Fruit fly (Drosophila melanogaster): ENCODE data around the gene Mob2.
"Not testable (repeated sequence)": the region's sequence is repeated elsewhere in the genome, so short reads cannot be mapped to it uniquely, and the experiment has no call there.

Gene Mob2

dm6 chr3L:11591131-11591530 is 29.1 kb upstream of the Mob2 start, which contains the start of gene CG33268:
TSS of gene CG33268 (minus strand) at chr3L:11591231.
- TF ChIP-seq ttk (optimal IDR thresholded peaks at IDR 0.05) = no peak
- no peak for TF ChIP-seq psq (optimal IDR thresholded peaks at IDR 0.05)

DNA sequence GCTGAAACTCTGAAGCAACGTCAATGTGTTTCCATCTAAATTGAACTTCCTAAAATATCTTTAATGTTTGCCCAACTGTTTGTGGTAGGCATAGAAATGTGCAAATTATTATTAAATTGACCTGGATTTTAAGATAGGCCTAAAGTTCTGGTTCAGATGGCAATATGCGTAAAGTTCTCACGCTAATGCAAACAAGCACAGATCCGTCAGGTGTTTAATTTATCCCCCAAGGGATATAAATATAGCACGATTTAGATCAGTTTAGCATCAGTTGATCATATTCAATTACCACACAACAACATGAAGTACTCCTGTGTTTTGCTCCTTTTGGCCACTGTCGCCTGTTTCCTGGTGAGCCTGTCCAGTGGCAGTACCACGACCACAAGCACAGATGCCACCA is 27.4 kb upstream of the Mob2 start, which contains the start of gene CG7377:
CG7377 (plus strand) TSS at position 301 of the 400 bp plus-strand sequence.
- TF ChIP-seq ttk, insv, psq (optimal IDR thresholded peaks at IDR 0.05): not testable (repeated sequence)

DNA sequence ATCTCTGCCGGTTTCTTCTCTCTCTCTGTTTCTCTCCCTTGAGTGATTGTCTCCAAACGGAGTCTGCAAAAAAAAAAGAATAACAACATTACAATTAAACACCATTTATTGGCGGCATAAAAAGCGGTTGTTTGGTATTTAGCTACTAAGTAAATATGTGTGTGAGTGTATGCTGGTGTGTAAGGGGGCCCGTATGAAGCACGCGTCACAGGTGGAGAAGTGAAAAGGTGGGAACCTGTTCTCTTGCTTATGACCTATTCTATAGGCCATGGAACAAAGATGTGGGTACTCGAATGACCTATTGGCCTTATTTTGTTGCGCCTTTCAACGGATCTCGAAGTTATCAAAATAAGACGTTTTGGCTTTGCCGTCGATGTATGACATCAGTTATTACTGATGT is 26.6 kb upstream of the Mob2 start:
- no peak for TF ChIP-seq psq (optimal IDR thresholded peaks at IDR 0.05)

DNA sequence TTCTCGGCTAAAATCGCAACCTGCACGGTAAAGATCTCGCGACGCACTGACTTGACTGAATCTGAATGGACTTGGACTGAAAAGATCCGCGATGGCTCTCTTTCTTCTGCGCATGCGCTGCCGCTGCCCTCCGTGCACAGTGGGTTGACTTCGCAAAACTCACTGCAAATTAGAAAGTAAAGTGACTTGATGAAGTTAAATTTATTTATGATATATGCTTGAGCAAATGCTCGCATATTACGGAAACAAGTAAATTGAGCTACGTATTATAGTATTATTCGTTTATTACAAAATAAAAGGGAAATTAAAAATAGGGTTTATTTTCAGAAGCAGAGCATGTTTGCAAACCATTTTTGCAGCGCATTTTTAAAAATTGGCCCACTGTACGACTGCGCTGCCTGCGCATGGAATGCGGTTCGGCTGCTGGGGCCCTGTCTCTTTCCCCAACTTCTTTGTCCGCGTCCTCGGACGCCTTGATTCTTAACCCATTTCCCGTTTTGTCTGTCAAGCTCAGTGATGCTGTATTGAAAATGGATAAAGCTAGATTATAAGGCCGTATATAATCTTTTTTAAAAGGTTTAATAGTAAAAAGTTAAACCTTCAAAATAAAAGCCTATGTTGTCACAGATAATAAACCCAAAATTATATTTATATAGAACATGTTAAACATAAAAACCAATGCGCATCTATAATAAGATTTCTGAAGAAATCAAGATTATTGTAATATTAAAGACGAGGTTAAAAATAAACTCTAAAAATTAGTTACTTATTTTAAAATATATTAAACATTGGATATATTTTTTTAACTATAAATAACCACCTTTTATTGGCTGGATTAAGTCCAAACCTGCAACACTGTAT is 25.9 kb upstream of the Mob2 start, which contains the start of gene rt:
rt (minus strand) TSS at position 51 of the 861 bp plus-strand sequence.
- no peak for TF ChIP-seq h (optimal IDR thresholded peaks at IDR 0.05)
- no peak for TF ChIP-seq Myc (optimal IDR thresholded peaks at IDR 0.05)
- no peak for TF ChIP-seq ttk (optimal IDR thresholded peaks at IDR 0.05)
- TF ChIP-seq Sin3A (optimal IDR thresholded peaks at IDR 0.05) = no peak

DNA sequence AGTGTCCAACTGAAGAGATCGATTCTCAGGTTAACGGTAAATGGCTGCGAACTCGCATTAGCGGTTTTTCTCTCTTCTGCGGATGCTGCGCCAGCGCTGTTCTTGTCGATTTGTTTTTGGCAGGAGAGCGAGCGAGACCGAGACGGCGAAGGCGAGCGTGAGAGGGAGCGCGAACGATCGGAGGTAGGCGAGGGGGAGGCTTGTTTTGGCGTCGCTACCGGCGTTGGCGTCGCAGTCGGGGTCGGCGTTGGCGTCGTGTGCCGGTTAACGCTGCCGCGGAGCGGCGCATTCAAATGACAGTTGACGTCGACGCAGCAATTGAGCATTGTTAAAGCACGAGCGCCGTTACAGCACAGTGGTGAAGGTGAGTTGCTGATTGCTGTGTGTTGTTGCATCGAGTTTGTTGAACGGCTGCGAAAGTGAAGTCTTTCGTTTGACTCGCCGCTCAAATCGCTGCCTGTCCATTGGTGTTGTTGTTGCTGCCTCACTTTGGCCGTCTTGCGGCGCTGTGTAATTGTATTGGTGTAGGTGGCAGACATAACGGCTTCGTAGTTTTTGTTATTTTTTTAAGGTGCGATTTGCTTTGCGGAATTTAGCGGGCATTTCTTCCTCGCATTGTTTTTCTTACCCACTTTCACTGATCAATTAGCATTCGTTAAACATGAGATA is 24.9 kb upstream of the Mob2 start:
- TF ChIP-seq Myc (optimal IDR thresholded peaks at IDR 0.05) (no peak), Sin3A (optimal IDR thresholded peaks at IDR 0.05) (no peak), insv (optimal IDR thresholded peaks at IDR 0.05) (no peak), ttk (optimal IDR thresholded peaks at IDR 0.05) (no peak)

- TF ChIP-seq h (optimal IDR thresholded peaks at IDR 0.05) (no peak), insv (optimal IDR thresholded peaks at IDR 0.05) (no peak), Myc (optimal IDR thresholded peaks at IDR 0.05) (no peak), Sin3A (optimal IDR thresholded peaks at IDR 0.05) (no peak), ttk (optimal IDR thresholded peaks at IDR 0.05) (no peak), psq (optimal IDR thresholded peaks at IDR 0.05) (no peak)
These were observed 21.9 kb upstream of the Mob2 start, which contains the start of gene CG32086 for dm6 chr3L:11583964-11584363. TSS of gene CG32086 (minus strand) at chr3L:11584064.

- TF ChIP-seq h (optimal IDR thresholded peaks at IDR 0.05) (no peak), Myc (optimal IDR thresholded peaks at IDR 0.05) (no peak), insv (optimal IDR thresholded peaks at IDR 0.05) (no peak), ttk (optimal IDR thresholded peaks at IDR 0.05) (no peak), Sin3A (optimal IDR thresholded peaks at IDR 0.05) (no peak), psq (optimal IDR thresholded peaks at IDR 0.05) (no peak)
These were observed 20.1 kb upstream of the Mob2 start, which contains the start of gene CG33269 for dm6 chr3L:11582097-11582496. TSS of gene CG33269 (minus strand) at chr3L:11582197.

- no peak for TF ChIP-seq ttk (optimal IDR thresholded peaks at IDR 0.05)
- TF ChIP-seq Sin3A (optimal IDR thresholded peaks at IDR 0.05) = no peak
- no peak for TF ChIP-seq h (optimal IDR thresholded peaks at IDR 0.05)
- no peak for TF ChIP-seq psq (optimal IDR thresholded peaks at IDR 0.05)
These were observed 18.9 kb upstream of the Mob2 start, which contains the start of gene CG43391 for dm6 chr3L:11580919-11581318. TSS of gene CG43391 (minus strand) at chr3L:11581019.

- TF ChIP-seq Myc (optimal IDR thresholded peaks at IDR 0.05) (no peak), Sin3A (optimal IDR thresholded peaks at IDR 0.05) (no peak), ttk (optimal IDR thresholded peaks at IDR 0.05) (no peak), h (optimal IDR thresholded peaks at IDR 0.05) (no peak), psq (optimal IDR thresholded peaks at IDR 0.05) (no peak), insv (optimal IDR thresholded peaks at IDR 0.05) (no peak)
These were observed 17.9 kb upstream of the Mob2 start, which contains the start of gene CG43390 for dm6 chr3L:11579919-11580318. TSS of gene CG43390 (minus strand) at chr3L:11579950.

DNA sequence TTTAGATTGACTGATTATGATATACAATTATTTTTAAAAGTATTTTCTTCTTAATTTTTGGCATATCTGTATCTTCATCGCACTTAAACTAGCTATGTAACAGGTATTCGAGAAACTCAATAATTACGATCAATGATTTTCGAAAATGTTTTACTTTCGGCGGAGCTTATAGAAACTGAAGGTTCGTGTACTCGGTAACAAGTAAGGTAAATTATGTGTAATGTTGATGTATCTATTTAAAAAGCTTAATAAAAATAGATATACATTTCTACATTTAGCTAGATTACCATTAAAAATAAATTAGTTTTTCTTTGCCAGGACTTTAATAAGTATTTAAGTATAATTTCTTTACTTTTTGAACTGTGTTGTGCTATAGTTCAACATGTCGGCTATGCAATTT is 16.8 kb upstream of the Mob2 start:
- TF ChIP-seq Sin3A (optimal IDR thresholded peaks at IDR 0.05) = no peak
- TF ChIP-seq ttk (optimal IDR thresholded peaks at IDR 0.05) = no peak
- TF ChIP-seq Myc (optimal IDR thresholded peaks at IDR 0.05) = no peak
- no peak for TF ChIP-seq h (optimal IDR thresholded peaks at IDR 0.05)
- TF ChIP-seq insv (optimal IDR thresholded peaks at IDR 0.05) = no peak

DNA sequence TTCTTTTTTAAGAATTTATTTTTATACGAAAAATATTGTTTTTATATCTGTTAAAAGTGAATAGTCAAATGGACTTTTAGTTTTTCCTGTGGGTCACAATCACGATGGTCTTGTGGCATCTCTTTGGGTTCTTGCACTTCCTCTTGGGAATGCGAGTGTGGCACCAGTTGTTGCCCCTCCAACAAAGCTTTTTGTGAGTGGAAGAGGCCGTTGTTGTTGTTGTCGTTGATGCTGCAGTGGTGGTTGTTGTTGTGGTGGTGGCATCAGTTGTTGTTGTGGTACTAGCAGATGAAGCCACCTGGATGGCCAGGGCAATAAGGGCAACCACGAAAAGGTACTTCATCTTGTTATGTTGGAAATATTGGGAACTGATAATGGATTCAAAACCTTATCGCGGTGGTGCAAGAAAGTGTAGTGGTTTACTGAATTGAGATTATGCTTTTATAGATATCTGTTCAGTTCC is 16.2 kb upstream of the Mob2 start, which contains the start of gene CG33270:
CG33270 (minus strand) TSS at position 413 of the 463 bp plus-strand sequence.
- TF ChIP-seq ttk (optimal IDR thresholded peaks at IDR 0.05) (no peak), Myc (optimal IDR thresholded peaks at IDR 0.05) (no peak), h (optimal IDR thresholded peaks at IDR 0.05) (no peak), insv (optimal IDR thresholded peaks at IDR 0.05) (no peak), psq (optimal IDR thresholded peaks at IDR 0.05) (no peak), Sin3A (optimal IDR thresholded peaks at IDR 0.05) (no peak)

DNA sequence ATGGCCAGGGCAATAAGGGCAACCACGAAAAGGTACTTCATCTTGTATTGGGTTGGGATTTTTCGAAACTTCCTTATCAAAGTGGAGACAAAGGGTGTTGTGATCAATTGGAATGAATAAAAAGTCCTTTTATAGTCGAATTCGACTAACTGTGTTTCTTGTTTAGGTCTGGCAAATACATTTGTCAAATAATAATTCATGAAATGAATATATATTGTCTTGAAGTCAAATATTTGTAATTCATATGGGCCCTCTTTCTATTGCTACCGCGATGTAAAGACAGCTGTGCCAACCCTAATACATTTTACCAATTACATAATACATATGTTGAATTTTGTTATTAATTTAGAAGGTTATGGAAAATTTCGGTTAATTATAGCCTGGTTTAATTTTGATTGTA is 15.4 kb upstream of the Mob2 start, which contains the start of gene CG33271:
CG33271 (minus strand) TSS at position 101 of the 400 bp plus-strand sequence.
- TF ChIP-seq ttk (optimal IDR thresholded peaks at IDR 0.05) (no peak), Myc (optimal IDR thresholded peaks at IDR 0.05) (no peak), h (optimal IDR thresholded peaks at IDR 0.05) (no peak), insv (optimal IDR thresholded peaks at IDR 0.05) (no peak), Sin3A (optimal IDR thresholded peaks at IDR 0.05) (no peak), psq (optimal IDR thresholded peaks at IDR 0.05) (no peak)

All from Kc167 (cell line).